Fruit fly (Drosophila melanogaster) whole organism, embryonic: Measurements from ENCODE around the gene CG4017.

Experiments used
- Antp ChIP-seq: fragments of 200-800 bp; sonication (Bioruptor generic); optimal IDR thresholded peaks from 3 replicates; lab custom pipeline; 2016; ENCODE audit warnings: missing biosample characterization, missing genetic modification characterization
- Bteb2 ChIP-seq: fragments of 200-800 bp; sonication (Bioruptor generic); optimal IDR thresholded peaks from 2 replicates; lab custom pipeline; 2016; ENCODE audit warnings: missing biosample characterization, missing genetic modification characterization
- CG10959 ChIP-seq: fragments of 200-800 bp; sonication (Bioruptor generic); IDR thresholded peaks from 2 replicates; pipeline ENCODE4 v1.3.6; 2022; ENCODE audit warnings: missing biosample characterization, missing genetic modification characterization
- CG12071 ChIP-seq: fragments of 200-800 bp; sonication (Bioruptor generic); optimal IDR thresholded peaks from 3 replicates; lab custom pipeline; 2018; ENCODE audit warnings: missing biosample characterization, mild to moderate bottlenecking, missing genetic modification characterization
- CG12236 ChIP-seq: fragments of 200-800 bp; sonication (Bioruptor generic); optimal IDR thresholded peaks from 2 replicates; lab custom pipeline; 2016; ENCODE audit warnings: missing biosample characterization, missing genetic modification characterization
- CG13424 ChIP-seq: fragments of 200-800 bp; sonication (Bioruptor generic); optimal IDR thresholded peaks from 2 replicates; lab custom pipeline; 2019; ENCODE audit warnings: missing biosample characterization, mild to moderate bottlenecking, missing genetic modification characterization, moderate library complexity
- CG14441 ChIP-seq: fragments of 200-800 bp; sonication (Bioruptor generic); IDR thresholded peaks from 2 replicates; pipeline ENCODE4 v1.3.6; 2022; ENCODE audit warnings: missing biosample characterization, missing genetic modification characterization
- CG15073 ChIP-seq: fragments of 200-800 bp; sonication (Bioruptor generic); optimal IDR thresholded peaks from 2 replicates; lab custom pipeline; 2016; ENCODE audit warnings: missing biosample characterization, missing genetic modification characterization
- CG15514 ChIP-seq: fragments of 200-800 bp; sonication (Bioruptor generic); optimal IDR thresholded peaks from 3 replicates; lab custom pipeline; 2017; ENCODE audit warnings: missing biosample characterization, missing genetic modification characterization, mild to moderate bottlenecking, moderate library complexity, missing genetic modification reagents
- CG1603 ChIP-seq: fragments of 200-800 bp; sonication (Bioruptor generic); optimal IDR thresholded peaks from 2 replicates; lab custom pipeline; 2019; ENCODE audit warnings: missing biosample characterization, mild to moderate bottlenecking, missing genetic modification characterization, moderate library complexity
- CG18599 ChIP-seq: fragments of 200-800 bp; sonication (Bioruptor generic); optimal IDR thresholded peaks from 3 replicates; lab custom pipeline; 2017; ENCODE audit warnings: missing biosample characterization, missing genetic modification characterization, mild to moderate bottlenecking, moderate library complexity, missing genetic modification reagents
- CG18764 ChIP-seq: fragments of 200-800 bp; sonication (Bioruptor generic); optimal IDR thresholded peaks from 3 replicates; lab custom pipeline; 2016; ENCODE audit warnings: missing biosample characterization, missing genetic modification characterization
- CG30020 ChIP-seq: fragments of 200-800 bp; optimal IDR thresholded peaks from 2 replicates; lab custom pipeline; 2019; ENCODE audit warnings: missing biosample characterization, mild to moderate bottlenecking, missing genetic modification characterization, moderate library complexity
- CG33213 ChIP-seq: fragments of 200-800 bp; sonication (Bioruptor generic); optimal IDR thresholded peaks from 3 replicates; lab custom pipeline; 2016; ENCODE audit warnings: missing biosample characterization, missing genetic modification characterization
- CG34224 ChIP-seq: fragments of 200-800 bp; sonication (Bioruptor generic); IDR thresholded peaks from 3 replicates; pipeline ENCODE4 v1.3.6; 2022; ENCODE audit warnings: missing biosample characterization, missing genetic modification characterization; ENCODE audit not compliant: partially characterized antibody
- CG3847 ChIP-seq: fragments of 200-800 bp; sonication (Bioruptor generic); IDR thresholded peaks from 2 replicates; pipeline ENCODE4 v1.3.6; 2022; ENCODE audit warnings: missing biosample characterization, missing genetic modification characterization
- CG6654 ChIP-seq: fragments of 200-800 bp; sonication (Bioruptor generic); optimal IDR thresholded peaks from 2 replicates; lab custom pipeline; 2017; ENCODE audit warnings: missing biosample characterization, mild to moderate bottlenecking, missing genetic modification characterization
- CG6765 ChIP-seq: fragments of 200-800 bp; sonication (Bioruptor generic); optimal IDR thresholded peaks from 3 replicates; lab custom pipeline; 2017; ENCODE audit warnings: missing biosample characterization, mild to moderate bottlenecking, missing genetic modification characterization
- CG9727 ChIP-seq: fragments of 200-800 bp; sonication (Bioruptor generic); optimal IDR thresholded peaks from 3 replicates; lab custom pipeline; 2017; ENCODE audit warnings: missing biosample characterization, mild to moderate bottlenecking, missing genetic modification characterization
- H2.0 ChIP-seq: fragments of 200-800 bp; sonication (Bioruptor generic); IDR thresholded peaks from 2 replicates; pipeline ENCODE4 v1.3.6; 2022; ENCODE audit warnings: missing biosample characterization, missing genetic modification characterization
- HmgD ChIP-seq: fragments of 200-800 bp; sonication (Bioruptor generic); optimal IDR thresholded peaks from 3 replicates; lab custom pipeline; 2016; ENCODE audit warnings: missing biosample characterization, missing genetic modification characterization
- Hr39 ChIP-seq: fragments of >200 bp; optimal IDR thresholded peaks from 2 replicates; lab custom pipeline; 2017
- Lim3 ChIP-seq: fragments of 200-800 bp; sonication (Bioruptor generic); IDR thresholded peaks from 2 replicates; pipeline ENCODE4 v1.3.6; 2022; ENCODE audit warnings: missing biosample characterization, missing genetic modification characterization
- MBD-R2 ChIP-seq: fragments of 200-800 bp; sonication (Bioruptor generic); IDR thresholded peaks from 2 replicates; pipeline ENCODE4 v1.3.6; 2022; ENCODE audit warnings: missing biosample characterization, missing genetic modification characterization
- NC2α ChIP-seq: fragments of 200-800 bp; sonication (Bioruptor generic); optimal IDR thresholded peaks from 2 replicates; lab custom pipeline; 2016; ENCODE audit warnings: missing biosample characterization, missing genetic modification characterization
- NfI ChIP-seq: fragments of 200-800 bp; sonication (Bioruptor generic); optimal IDR thresholded peaks from 3 replicates; lab custom pipeline; 2018; ENCODE audit warnings: missing biosample characterization, mild to moderate bottlenecking, missing genetic modification characterization, moderate library complexity
- Oaz ChIP-seq: fragments of 200-800 bp; sonication (Bioruptor generic); IDR thresholded peaks from 2 replicates; pipeline ENCODE4 v1.3.6; 2022; ENCODE audit warnings: missing biosample characterization, missing genetic modification characterization
- Side ChIP-seq: fragments of 200-800 bp; sonication (Bioruptor generic); optimal IDR thresholded peaks from 2 replicates; lab custom pipeline; 2016; ENCODE audit warnings: missing biosample characterization, missing genetic modification characterization
- Sry-δ ChIP-seq: fragments of 200-800 bp; sonication (Bioruptor generic); optimal IDR thresholded peaks from 2 replicates; lab custom pipeline; 2016; ENCODE audit warnings: missing biosample characterization, missing genetic modification characterization
- YL-1 ChIP-seq: fragments of 200-800 bp; sonication (Bioruptor generic); optimal IDR thresholded peaks from 3 replicates; lab custom pipeline; 2017; ENCODE audit warnings: missing biosample characterization, mild to moderate bottlenecking, missing genetic modification characterization
- az2 ChIP-seq: fragments of 200-800 bp; sonication (Bioruptor generic); optimal IDR thresholded peaks from 3 replicates; lab custom pipeline; 2016; ENCODE audit warnings: missing biosample characterization, missing genetic modification characterization
- br ChIP-seq: fragments of >200 bp; optimal IDR thresholded peaks from 2 replicates; lab custom pipeline; 2017
- dimm ChIP-seq: fragments of 200-800 bp; sonication (Bioruptor generic); IDR thresholded peaks from 2 replicates; pipeline ENCODE4 v1.3.6; 2022; ENCODE audit warnings: missing biosample characterization, missing genetic modification characterization
- dmrt11E ChIP-seq: fragments of 200-800 bp; sonication (Bioruptor generic); optimal IDR thresholded peaks from 3 replicates; lab custom pipeline; 2018; ENCODE audit warnings: missing biosample characterization, mild to moderate bottlenecking, missing genetic modification characterization, moderate library complexity
- en ChIP-seq: fragments of 200-800 bp; sonication (Bioruptor generic); optimal IDR thresholded peaks from 2 replicates; lab custom pipeline; 2016; ENCODE audit warnings: missing biosample characterization, missing genetic modification characterization
- exex ChIP-seq: fragments of 200-800 bp; sonication (Bioruptor generic); optimal IDR thresholded peaks from 4 replicates; lab custom pipeline; 2018; ENCODE audit warnings: missing biosample characterization, mild to moderate bottlenecking, missing genetic modification characterization, moderate library complexity
- fd3F ChIP-seq: fragments of 200-800 bp; sonication (Bioruptor generic); optimal IDR thresholded peaks from 2 replicates; lab custom pipeline; 2018; ENCODE audit warnings: missing biosample characterization, mild to moderate bottlenecking, missing genetic modification characterization, moderate library complexity
- ftz-f1 ChIP-seq: fragments of 200-800 bp; sonication (Bioruptor generic); optimal IDR thresholded peaks from 2 replicates; lab custom pipeline; 2016; ENCODE audit warnings: missing biosample characterization, missing genetic modification characterization
- grn ChIP-seq: fragments of 200-800 bp; sonication (Bioruptor generic); optimal IDR thresholded peaks from 3 replicates; lab custom pipeline; 2017; ENCODE audit warnings: missing biosample characterization, missing genetic modification characterization
- jumu ChIP-seq: fragments of 200-800 bp; sonication (Bioruptor generic); optimal IDR thresholded peaks from 3 replicates; lab custom pipeline; 2016; ENCODE audit warnings: missing biosample characterization, missing genetic modification characterization
- luna ChIP-seq: fragments of 200-800 bp; sonication (Bioruptor generic); optimal IDR thresholded peaks from 2 replicates; lab custom pipeline; 2016; ENCODE audit warnings: missing biosample characterization, missing genetic modification characterization
- nmo ChIP-seq: fragments of 200-800 bp; sonication (Bioruptor generic); optimal IDR thresholded peaks from 2 replicates; lab custom pipeline; 2018; ENCODE audit warnings: missing biosample characterization, mild to moderate bottlenecking, missing genetic modification characterization, moderate library complexity
- pita ChIP-seq: fragments of 200-800 bp; sonication (Bioruptor generic); optimal IDR thresholded peaks from 2 replicates; lab custom pipeline; 2017; ENCODE audit warnings: missing biosample characterization, mild to moderate bottlenecking, missing genetic modification characterization
- run ChIP-seq: fragments of 200-800 bp; sonication (Bioruptor generic); optimal IDR thresholded peaks from 3 replicates; lab custom pipeline; 2018; ENCODE audit warnings: missing biosample characterization, mild to moderate bottlenecking, missing genetic modification characterization
- slou ChIP-seq: fragments of 200-800 bp; sonication (Bioruptor generic); optimal IDR thresholded peaks from 3 replicates; lab custom pipeline; 2016; ENCODE audit warnings: missing biosample characterization, missing genetic modification characterization
- ttk ChIP-seq: fragments of 200-800 bp; sonication (Bioruptor generic); IDR thresholded peaks from 2 replicates; pipeline ENCODE4 v2.1.2; 2022; ENCODE audit warnings: missing biosample characterization, missing genetic modification characterization
- usp ChIP-seq: fragments of >200 bp; optimal IDR thresholded peaks from 2 replicates; lab custom pipeline; 2017; ENCODE audit warnings: missing biosample characterization, missing genetic modification characterization
- vnd ChIP-seq: fragments of 200-800 bp; sonication (Bioruptor generic); IDR thresholded peaks from 3 replicates; pipeline ENCODE4 v1.3.6; 2022; ENCODE audit warnings: missing biosample characterization, missing genetic modification characterization; ENCODE audit not compliant: partially characterized antibody
- wek ChIP-seq: fragments of 200-800 bp; sonication (Bioruptor generic); optimal IDR thresholded peaks from 3 replicates; lab custom pipeline; 2018; ENCODE audit warnings: missing biosample characterization, mild to moderate bottlenecking, missing genetic modification characterization, moderate library complexity
- yki ChIP-seq: fragments of >200 bp; optimal IDR thresholded peaks from 3 replicates; lab custom pipeline; 2018
- zen ChIP-seq: fragments of 200-800 bp; sonication (Bioruptor generic); optimal IDR thresholded peaks from 3 replicates; lab custom pipeline; 2018; ENCODE audit warnings: missing biosample characterization, mild to moderate bottlenecking, missing genetic modification characterization, moderate library complexity

The CG4017 gene

DNA sequence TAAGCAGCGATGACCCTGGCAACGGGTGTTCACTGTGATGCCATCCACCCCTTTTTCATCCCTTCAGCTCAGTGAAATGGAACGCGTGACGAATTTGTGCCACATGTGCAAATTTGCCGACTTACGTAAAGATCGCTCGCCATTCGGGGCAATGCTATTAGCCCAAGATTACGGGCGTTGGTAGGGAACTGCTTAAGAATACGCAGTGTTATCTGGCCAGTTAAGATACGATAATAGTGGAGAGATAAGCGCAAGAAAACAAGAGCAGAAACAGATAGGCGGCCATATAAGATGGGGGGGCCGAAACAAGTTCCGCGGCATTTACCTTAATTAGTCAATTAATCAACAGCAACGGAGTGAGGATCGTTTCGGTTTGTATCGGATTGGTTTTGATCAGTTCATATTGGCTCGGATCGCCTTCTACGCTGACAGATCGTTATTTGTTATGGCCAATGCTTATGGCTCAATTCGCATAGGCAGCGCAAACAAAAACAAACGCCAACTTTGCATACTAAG lies 19.1 kb downstream of the CG4017 start (continued):
- peak; percentile 80 for TF ChIP-seq grn (GFP tag; lab: Kevin White, UChicago)
- TF ChIP-seq YL-1: no peak

- TF ChIP-seq usp (GFP tag; lab: Kevin White, UChicago): no peak
- no peak for TF ChIP-seq fd3F
- no peak for TF ChIP-seq NfI (GFP tag; lab: Kevin White, UChicago)
- TF ChIP-seq Lim3: no peak
- no peak for TF ChIP-seq exex (tag; lab: Kevin White, UChicago)
- peak; percentile 60 for TF ChIP-seq zen (tag; lab: Kevin White, UChicago)
- TF ChIP-seq ttk (GFP tag; lab: Robert Waterston, UW): no peak
- no peak for TF ChIP-seq CG18599 (GFP tag; lab: Kevin White, UChicago)
- TF ChIP-seq Bteb2 (GFP tag; lab: Kevin White, UChicago): no peak
- TF ChIP-seq Side: no peak
- peak; percentile 46 for TF ChIP-seq ftz-f1 (GFP tag; lab: Kevin White, UChicago)
- TF ChIP-seq NC2α (GFP tag; lab: Kevin White, UChicago): no peak
- TF ChIP-seq CG3847: no peak
- peak; percentile 3 for TF ChIP-seq CG33213 (GFP tag; lab: Kevin White, UChicago)
- no peak for TF ChIP-seq CG12071 (GFP tag; lab: Kevin White, UChicago)
- TF ChIP-seq Sry-δ: peak; percentile 36
- no peak for TF ChIP-seq CG9727 (GFP tag; lab: Kevin White, UChicago)
- no peak for TF ChIP-seq dimm (GFP tag; lab: Robert Waterston, UW)
- TF ChIP-seq CG34224 (GFP tag; lab: Robert Waterston, UW): 0 out of 3 replicates have a peak, but pooled peaks have one; percentile 9
- TF ChIP-seq CG10959: no peak
- no peak for TF ChIP-seq CG14441 (GFP tag; lab: Robert Waterston, UW)
- no peak for TF ChIP-seq luna (GFP tag; lab: Kevin White, UChicago)
- TF ChIP-seq CG15073 (GFP tag; lab: Kevin White, UChicago): no peak
- TF ChIP-seq run (tag; lab: Kevin White, UChicago): no peak
- no peak for TF ChIP-seq jumu (GFP tag; lab: Kevin White, UChicago)
- TF ChIP-seq pita: no peak
- TF ChIP-seq CG6654 (GFP tag; lab: Kevin White, UChicago): no peak
- TF ChIP-seq CG15514 (GFP tag; lab: Kevin White, UChicago): peak; percentile 40
- no peak for TF ChIP-seq CG18764 (GFP tag; lab: Kevin White, UChicago)
- no peak for TF ChIP-seq vnd
- TF ChIP-seq dmrt11E (tag; lab: Kevin White, UChicago): no peak
- peak; percentile 72 for TF ChIP-seq CG1603 (tag; lab: Kevin White, UChicago)
- TF ChIP-seq H2.0: no peak
- peak; percentile 45 for TF ChIP-seq nmo (GFP tag; lab: Kevin White, UChicago)
- peak; percentile 33 for TF ChIP-seq CG30020
- TF ChIP-seq Hr39 (lab: Kevin White, UChicago): no peak
- no peak for TF ChIP-seq CG13424 (tag; lab: Kevin White, UChicago)
- no peak for TF ChIP-seq az2 (GFP tag; lab: Kevin White, UChicago)
- no peak for TF ChIP-seq CG12236 (GFP tag; lab: Kevin White, UChicago)
- no peak for TF ChIP-seq en (GFP tag; lab: Kevin White, UChicago)
- no peak for TF ChIP-seq Oaz
- no peak for TF ChIP-seq br (lab: Kevin White, UChicago)
- no peak for TF ChIP-seq CG6765 (GFP tag; lab: Kevin White, UChicago)
- no peak for TF ChIP-seq slou
- no peak for TF ChIP-seq HmgD
- peak; percentile 78; the same call in 1 of the 2 replicates for TF ChIP-seq MBD-R2 (GFP tag; lab: Robert Waterston, UW)
- TF ChIP-seq Antp (GFP tag; lab: Kevin White, UChicago): no peak
- TF ChIP-seq yki: no peak
- no peak for TF ChIP-seq wek (GFP tag; lab: Kevin White, UChicago)
Observed at dm6 chr2L:9790535-9790992, 23.7 kb downstream of the CG4017 start, which contains the start of gene CG4036. TSS of gene CG4036 (plus strand) at chr2L:9790882.
